In genomic region chrV:13389454-13389853, ce11 we compare ENCODE assay signal across 5 worm cellular contexts.
TF ChIP-seq lines count a peak whose summit lies in the region.

No protein-coding gene starts in this region.

TF ChIP-seq in whole organism, L1 larva, 84 proteins besides CTCF, POLR2A, EP300 and RAD21 (continues in another document):
- TF ChIP-seq nhr-11 (tag; optimal IDR thresholded peaks at IDR 0.05; lab: Kevin White, UChicago) (no peak), egl-13 (tag; optimal IDR thresholded peaks at IDR 0.05; lab: Kevin White, UChicago) (no peak), snpc-4 (tag; optimal IDR thresholded peaks at IDR 0.05; lab: Kevin White, UChicago) (no peak), nhr-76 (tag; optimal IDR thresholded peaks at IDR 0.05; lab: Kevin White, UChicago) (no peak), C04F5.9 (tag; optimal IDR thresholded peaks at IDR 0.05; lab: Kevin White, UChicago) (no peak), dpl-1 (GFP tag; optimal IDR thresholded peaks at IDR 0.05; lab: Kevin White, UChicago) (no peak), ztf-11 (tag; optimal IDR thresholded peaks at IDR 0.05; lab: Kevin White, UChicago) (no peak), pqm-1 (tag; optimal IDR thresholded peaks at IDR 0.05; lab: Kevin White, UChicago) (no peak), unc-98 (GFP tag; IDR thresholded peaks at IDR 0.05; lab: Robert Waterston, UW) (no peak), fos-1 (tag; optimal IDR thresholded peaks at IDR 0.05; lab: Kevin White, UChicago) (no peak), ztf-4 (tag; optimal IDR thresholded peaks at IDR 0.05; lab: Kevin White, UChicago) (no peak), sox-4 (tag; optimal IDR thresholded peaks at IDR 0.05; lab: Kevin White, UChicago) (no peak), nhr-28 (tag; optimal IDR thresholded peaks at IDR 0.05; lab: Kevin White, UChicago) (no peak), unc-62 (GFP tag; optimal IDR thresholded peaks at IDR 0.05; lab: Kevin White, UChicago) (no peak), C34B4.2 (tag; optimal IDR thresholded peaks at IDR 0.05; lab: Kevin White, UChicago) (no peak), C16A3.4 (tag; optimal IDR thresholded peaks at IDR 0.05; lab: Kevin White, UChicago) (no peak), pag-3 (tag; optimal IDR thresholded peaks at IDR 0.05; lab: Kevin White, UChicago; ENCODE audit: borderline replicate concordance, insufficient read depth) (no peak), grh-1 (GFP tag; IDR thresholded peaks at IDR 0.05; lab: Robert Waterston, UW) (no peak; the same call in 1 of the 2 replicates), nhr-71 (tag; optimal IDR thresholded peaks at IDR 0.05; lab: Kevin White, UChicago) (peak; percentile 38)

TF ChIP-seq in whole organism, L2 larva, 48 proteins besides CTCF, POLR2A, EP300 and RAD21:
- TF ChIP-seq Y55F3AM.14 (GFP tag; optimal IDR thresholded peaks at IDR 0.05; lab: Kevin White, UChicago) (no peak), nhr-25 (tag; optimal IDR thresholded peaks at IDR 0.05; lab: Kevin White, UChicago) (peak; percentile 50), sma-3 (GFP tag; optimal IDR thresholded peaks at IDR 0.05; lab: Kevin White, UChicago) (peak; percentile 74), lsy-2 (tag; optimal IDR thresholded peaks at IDR 0.05; lab: Kevin White, UChicago) (peak in 1 of 2 experiments; percentile 2), ceh-16 (tag; optimal IDR thresholded peaks at IDR 0.05; lab: Kevin White, UChicago) (peak; percentile 68), fos-1 (tag; optimal IDR thresholded peaks at IDR 0.05; lab: Kevin White, UChicago) (peak; percentile 38), nhr-23 (tag; optimal IDR thresholded peaks at IDR 0.05; lab: Kevin White, UChicago) (no peak), egl-27 (tag; optimal IDR thresholded peaks at IDR 0.05; lab: Kevin White, UChicago) (peak; percentile 67), crh-2 (tag; optimal IDR thresholded peaks at IDR 0.05; lab: Kevin White, UChicago) (peak; percentile 0), blmp-1 (tag; optimal IDR thresholded peaks at IDR 0.05; lab: Kevin White, UChicago; ENCODE audit: insufficient read depth) (no peak), nhr-21 (tag; optimal IDR thresholded peaks at IDR 0.05; lab: Kevin White, UChicago) (peak; percentile 64), alr-1 (tag; optimal IDR thresholded peaks at IDR 0.05; lab: Kevin White, UChicago) (no peak), sma-9 (GFP tag; optimal IDR thresholded peaks at IDR 0.05; lab: Kevin White, UChicago) (peak; percentile 64), sma-9 (tag; optimal IDR thresholded peaks at IDR 0.05; lab: Kevin White, UChicago) (no peak)
TF ChIP-seq in whole organism, L2 larva: peak in this region for 9.

TF ChIP-seq in whole organism, L3 larva, 47 proteins besides CTCF, POLR2A, EP300 and RAD21:
- no peak for TF ChIP-seq fkh-10 (GFP tag; optimal IDR thresholded peaks at IDR 0.05; lab: Kevin White, UChicago)
- peak; percentile 12 for TF ChIP-seq ceh-28 (tag; optimal IDR thresholded peaks at IDR 0.05; lab: Kevin White, UChicago)
- TF ChIP-seq nhr-25 (tag; optimal IDR thresholded peaks at IDR 0.05; lab: Kevin White, UChicago), result peak; percentile 67
- TF ChIP-seq nhr-11 (tag; optimal IDR thresholded peaks at IDR 0.05; lab: Kevin White, UChicago), result no peak
- no peak for TF ChIP-seq ceh-9 (tag; optimal IDR thresholded peaks at IDR 0.05; lab: Kevin White, UChicago)
- TF ChIP-seq nfya-1 (tag; optimal IDR thresholded peaks at IDR 0.05; lab: Kevin White, UChicago; ENCODE audit: insufficient read depth), result peak; percentile 8
- TF ChIP-seq tbx-2 (tag; optimal IDR thresholded peaks at IDR 0.05; lab: Kevin White, UChicago), result no peak
- TF ChIP-seq elt-3 (tag; optimal IDR thresholded peaks at IDR 0.05; lab: Kevin White, UChicago), result peak in 2 of 3 experiments; percentile 66 to 80
- no peak for TF ChIP-seq jun-1 (tag; optimal IDR thresholded peaks at IDR 0.05; lab: Kevin White, UChicago)
- no peak for TF ChIP-seq sea-2 (GFP tag; optimal IDR thresholded peaks at IDR 0.05; lab: Kevin White, UChicago)
- no peak for TF ChIP-seq lin-39 (tag; optimal IDR thresholded peaks at IDR 0.05; lab: Kevin White, UChicago)
- no peak for TF ChIP-seq ceh-82 (tag; optimal IDR thresholded peaks at IDR 0.05; lab: Kevin White, UChicago)
- no peak for TF ChIP-seq R02D3.7 (tag; optimal IDR thresholded peaks at IDR 0.05; lab: Kevin White, UChicago)
- no peak for TF ChIP-seq pqm-1 (tag; optimal IDR thresholded peaks at IDR 0.05; lab: Kevin White, UChicago)
- no peak for TF ChIP-seq skn-1 (tag; optimal IDR thresholded peaks at IDR 0.05; lab: Kevin White, UChicago)
- TF ChIP-seq daf-12 (tag; optimal IDR thresholded peaks at IDR 0.05; lab: Kevin White, UChicago), result no peak
- TF ChIP-seq elt-1 (tag; optimal IDR thresholded peaks at IDR 0.05; lab: Kevin White, UChicago), result no peak
- peak; percentile 13 for TF ChIP-seq nhr-43 (tag; optimal IDR thresholded peaks at IDR 0.05; lab: Kevin White, UChicago; ENCODE audit: poor library complexity, severe bottlenecking)
- peak; percentile 62 for TF ChIP-seq nhr-23 (tag; optimal IDR thresholded peaks at IDR 0.05; lab: Kevin White, UChicago)
TF ChIP-seq in whole organism, L3 larva: peak in this region for 6.

TF ChIP-seq in whole organism, L4 larva, 104 proteins besides CTCF, POLR2A, EP300 and RAD21:
- TF ChIP-seq T20F7.1 (GFP tag; optimal IDR thresholded peaks at IDR 0.05; lab: Kevin White, UChicago) (no peak), jun-1 (tag; optimal IDR thresholded peaks at IDR 0.05; lab: Kevin White, UChicago) (no peak), snpc-1.2 (GFP tag; IDR thresholded peaks at IDR 0.05; lab: Robert Waterston, UW) (no peak), fos-1 (tag; optimal IDR thresholded peaks at IDR 0.05; lab: Kevin White, UChicago) (no peak), nhr-6 (tag; optimal IDR thresholded peaks at IDR 0.05; lab: Kevin White, UChicago) (no peak), lin-13 (GFP tag; optimal IDR thresholded peaks at IDR 0.05; lab: Kevin White, UChicago) (no peak), ZK337.2 (GFP tag; IDR thresholded peaks at IDR 0.05; lab: Robert Waterston, UW) (no peak), egl-27 (tag; optimal IDR thresholded peaks at IDR 0.05; lab: Kevin White, UChicago) (no peak), nhr-28 (tag; optimal IDR thresholded peaks at IDR 0.05; lab: Kevin White, UChicago) (peak; percentile 77), aha-1 (tag; lab: Kevin White, UChicago) (peak; percentile 73), mxl-2 (GFP tag; conservative IDR thresholded peaks at IDR 0.05; lab: Robert Waterston, UW) (no peak), mep-1 (tag; optimal IDR thresholded peaks at IDR 0.05; lab: Kevin White, UChicago) (peak; percentile 2), mxl-3 (GFP tag; optimal IDR thresholded peaks at IDR 0.05; lab: Kevin White, UChicago) (no peak), nhr-42 (GFP tag; IDR thresholded peaks at IDR 0.05; lab: Robert Waterston, UW) (no peak), aly-2 (tag; optimal IDR thresholded peaks at IDR 0.05; lab: Kevin White, UChicago) (no peak), tra-1 (GFP tag; IDR thresholded peaks at IDR 0.05; lab: Robert Waterston, UW) (no peak), hlh-11 (tag; optimal IDR thresholded peaks at IDR 0.05; lab: Kevin White, UChicago) (no peak), lin-1 (GFP tag; IDR thresholded peaks at IDR 0.05; lab: Robert Waterston, UW) (no peak), nhr-25 (tag; optimal IDR thresholded peaks at IDR 0.05; lab: Kevin White, UChicago; ENCODE audit: borderline replicate concordance, insufficient read depth) (peak; percentile 25)

TF ChIP-seq in whole organism, mixed stage, embryonic, 35 proteins besides CTCF, POLR2A, EP300 and RAD21:
- TF ChIP-seq unc-39 (tag; optimal IDR thresholded peaks at IDR 0.05; lab: Kevin White, UChicago) (no peak), elt-1 (tag; optimal IDR thresholded peaks at IDR 0.05; lab: Kevin White, UChicago; ENCODE audit: borderline replicate concordance, insufficient read depth) (peak; percentile 78), sptf-1 (tag; optimal IDR thresholded peaks at IDR 0.05; lab: Kevin White, UChicago) (no peak), mls-2 (tag; optimal IDR thresholded peaks at IDR 0.05; lab: Kevin White, UChicago) (no peak)
TF ChIP-seq in whole organism, mixed stage, embryonic: peak in this region for 1.

Comparison
In these comparisons a context has a peak if more than half of its experiments do, and no peak if none do; other contexts are left out.
1. Of the 29 proteins assayed by ChIP-seq in both whole organism, L4 larva and whole organism, L1 larva: peak only in whole organism, L4 larva: aha-1 and nhr-28; only in whole organism, L1 larva: none; in both: mep-1; in neither: 25; mixed calls (peak in some experiments, not most) for 1.